Worm (Caenorhabditis elegans) whole organism, late embryonic: ENCODE measurements around the gene C53B7.2.
A peak's percentile ranks its signal among the peaks of the same experiment; 100 is the strongest.

Experiments
- K02D7.2 ChIP-seq: sonication (generic microtip); optimal IDR thresholded peaks from 2 replicates; lab custom pipeline; 2017; ENCODE audit warnings: mild to moderate bottlenecking, missing genetic modification characterization, missing compliant biosample characterization
- T23F11.4 ChIP-seq: fragments of 200-800 bp; sonication (Bioruptor generic); optimal IDR thresholded peaks from 2 replicates; lab custom pipeline; 2018; ENCODE audit warnings: mild to moderate bottlenecking, missing genetic modification characterization, missing compliant biosample characterization
- Y22D7AL.16 ChIP-seq: sonication (generic microtip); optimal IDR thresholded peaks from 2 replicates; lab custom pipeline; 2016; ENCODE audit warnings: missing genetic modification characterization, missing compliant biosample characterization
- ahr-1 ChIP-seq: sonication (generic microtip); optimal IDR thresholded peaks from 2 replicates; lab custom pipeline; 2016; ENCODE audit warnings: missing genetic modification characterization, missing compliant biosample characterization
- ceh-18 ChIP-seq: sonication (generic microtip); optimal IDR thresholded peaks from 2 replicates; lab custom pipeline; 2016; ENCODE audit warnings: missing genetic modification characterization, missing compliant biosample characterization
- ceh-19 ChIP-seq: fragments of 200-800 bp; sonication (Bioruptor generic); optimal IDR thresholded peaks from 2 replicates; lab custom pipeline; 2018; ENCODE audit warnings: mild to moderate bottlenecking, missing genetic modification characterization, missing compliant biosample characterization
- ceh-2 ChIP-seq: sonication (generic microtip); optimal IDR thresholded peaks from 2 replicates; lab custom pipeline; 2016; ENCODE audit warnings: missing genotype, missing genetic modification characterization, missing compliant biosample characterization
- ceh-22 ChIP-seq: sonication (generic microtip); optimal IDR thresholded peaks from 2 replicates; lab custom pipeline; 2017; ENCODE audit warnings: missing biosample characterization, missing genetic modification characterization
- ceh-24 ChIP-seq: sonication (generic microtip); optimal IDR thresholded peaks from 2 replicates; lab custom pipeline; 2016; ENCODE audit warnings: mild to moderate bottlenecking, missing genetic modification characterization, missing compliant biosample characterization
- ceh-30 ChIP-seq: fragments of 150-350 bp; optimal IDR thresholded peaks from 2 replicates; lab custom pipeline; 2014; ENCODE audit warnings: missing biosample characterization, missing genetic modification characterization
- ceh-31 ChIP-seq: sonication (generic microtip); optimal IDR thresholded peaks from 2 replicates; lab custom pipeline; 2016; ENCODE audit warnings: missing genetic modification characterization, missing compliant biosample characterization
- ceh-6 ChIP-seq: fragments of 200-800 bp; sonication (Bioruptor generic); optimal IDR thresholded peaks from 2 replicates; lab custom pipeline; 2018; ENCODE audit warnings: mild to moderate bottlenecking, missing genetic modification characterization, missing compliant biosample characterization
- ceh-9 ChIP-seq: sonication (generic microtip); optimal IDR thresholded peaks from 2 replicates; lab custom pipeline; 2016; ENCODE audit warnings: mild to moderate bottlenecking, missing genetic modification characterization, inconsistent platforms, missing compliant biosample characterization
- che-1 ChIP-seq: sonication (generic microtip); optimal IDR thresholded peaks from 2 replicates; lab custom pipeline; 2016; ENCODE audit warnings: mild to moderate bottlenecking, missing genetic modification characterization, missing compliant biosample characterization
- dmd-4 ChIP-seq: sonication (generic microtip); optimal IDR thresholded peaks from 2 replicates; lab custom pipeline; 2016; ENCODE audit warnings: borderline replicate concordance, missing genetic modification characterization, missing compliant biosample characterization
- dve-1 ChIP-seq: sonication (generic microtip); optimal IDR thresholded peaks from 2 replicates; lab custom pipeline; 2017; ENCODE audit warnings: antibody characterized with exemption, mild to moderate bottlenecking, missing genetic modification characterization, missing compliant biosample characterization
- ets-4 ChIP-seq: sonication (generic microtip); optimal IDR thresholded peaks from 2 replicates; lab custom pipeline; 2016; ENCODE audit warnings: missing genetic modification characterization, missing compliant biosample characterization
- fkh-6 ChIP-seq: sonication (generic microtip); optimal IDR thresholded peaks from 2 replicates; lab custom pipeline; 2016; ENCODE audit warnings: missing genetic modification characterization, missing compliant biosample characterization
- gmeb-2 ChIP-seq: sonication (generic microtip); optimal IDR thresholded peaks from 2 replicates; lab custom pipeline; 2016; ENCODE audit warnings: missing genetic modification characterization, inconsistent platforms, missing compliant biosample characterization
- hlh-13 ChIP-seq: fragments of 200-800 bp; sonication (Bioruptor generic); optimal IDR thresholded peaks from 2 replicates; lab custom pipeline; 2018; ENCODE audit warnings: mild to moderate bottlenecking, missing genetic modification characterization, missing compliant biosample characterization
- hlh-15 ChIP-seq: sonication (generic microtip); optimal IDR thresholded peaks from 2 replicates; lab custom pipeline; 2016; ENCODE audit warnings: missing genetic modification characterization, missing compliant biosample characterization
- hlh-6 ChIP-seq: sonication (generic microtip); optimal IDR thresholded peaks from 2 replicates; lab custom pipeline; 2016; ENCODE audit warnings: missing genotype, missing genetic modification characterization, missing compliant biosample characterization
- hlh-8 ChIP-seq: sonication (generic microtip); optimal IDR thresholded peaks from 2 replicates; lab custom pipeline; 2016; ENCODE audit warnings: missing genotype, missing genetic modification characterization, missing compliant biosample characterization
- lim-6 ChIP-seq: sonication (generic microtip); optimal IDR thresholded peaks from 2 replicates; lab custom pipeline; 2016; ENCODE audit warnings: missing genetic modification characterization, missing compliant biosample characterization
- mec-3 ChIP-seq: sonication (generic microtip); optimal IDR thresholded peaks from 2 replicates; lab custom pipeline; 2016; ENCODE audit warnings: borderline replicate concordance, missing genetic modification characterization, missing compliant biosample characterization
- nhr-232 ChIP-seq: sonication (generic microtip); optimal IDR thresholded peaks from 2 replicates; lab custom pipeline; 2016; ENCODE audit warnings: missing genetic modification characterization, missing compliant biosample characterization
- pat-9 ChIP-seq: fragments of 200-800 bp; sonication (Bioruptor generic); optimal IDR thresholded peaks from 2 replicates; lab custom pipeline; 2018; ENCODE audit warnings: mild to moderate bottlenecking, missing genetic modification characterization, moderate library complexity, missing compliant biosample characterization
- pax-1 ChIP-seq: fragments of 150-350 bp; optimal IDR thresholded peaks from 2 replicates; lab custom pipeline; 2014; ENCODE audit warnings: missing biosample characterization, missing genetic modification characterization
- pha-2 ChIP-seq: sonication (generic microtip); optimal IDR thresholded peaks from 2 replicates; lab custom pipeline; 2017; ENCODE audit warnings: mild to moderate bottlenecking, missing genetic modification characterization, missing compliant biosample characterization
- pha-4 ChIP-seq: fragments of 150-350 bp; optimal IDR thresholded peaks from 2 replicates; lab custom pipeline; 2018; ENCODE audit warnings: missing biosample characterization, missing genetic modification reagents, missing genetic modification characterization
- pros-1 ChIP-seq: fragments of 150-350 bp; optimal IDR thresholded peaks from 2 replicates; lab custom pipeline; 2014; ENCODE audit warnings: missing biosample characterization, missing genetic modification reagents, missing genetic modification characterization
- ref-2 ChIP-seq: sonication (generic microtip); optimal IDR thresholded peaks from 2 replicates; lab custom pipeline; 2016; ENCODE audit warnings: missing genetic modification characterization, missing compliant biosample characterization
- rnt-1 ChIP-seq: sonication (generic microtip); optimal IDR thresholded peaks from 2 replicates; lab custom pipeline; 2016; ENCODE audit warnings: missing genetic modification characterization, missing compliant biosample characterization
- sdc-2 ChIP-seq: sonication (generic microtip); optimal IDR thresholded peaks from 2 replicates; lab custom pipeline; 2016; ENCODE audit warnings: missing genotype, missing genetic modification characterization, missing compliant biosample characterization
- sox-2 ChIP-seq: fragments of 200-800 bp; sonication (Bioruptor generic); IDR thresholded peaks from 2 replicates; pipeline ENCODE4 v1.3.6; 2022; ENCODE audit warnings: missing genetic modification reagents, missing genetic modification characterization, missing compliant biosample characterization
- sox-4 ChIP-seq: sonication (generic microtip); optimal IDR thresholded peaks from 2 replicates; lab custom pipeline; 2017; ENCODE audit warnings: mild to moderate bottlenecking, missing genetic modification characterization, inconsistent platforms, missing compliant biosample characterization
- tbx-2 ChIP-seq: sonication (generic microtip); optimal IDR thresholded peaks from 2 replicates; lab custom pipeline; 2016; ENCODE audit warnings: missing genetic modification characterization, missing compliant biosample characterization
- tbx-7 ChIP-seq: sonication (generic microtip); optimal IDR thresholded peaks from 2 replicates; lab custom pipeline; 2016; ENCODE audit warnings: missing genotype, missing genetic modification characterization, missing compliant biosample characterization
- unc-3 ChIP-seq, 2 experiments: fragments of 200-800 bp in 1 of 2; sonication (Bioruptor generic) in 1 of 2; sonication (generic microtip) in 1 of 2; conservative IDR thresholded peaks in 1 of 2; optimal IDR thresholded peaks in 1 of 2; 2 replicates each; pipeline versions ENCODE4 v1.3.6 to Lab custom; 2016 to 2022; ENCODE audit warnings: missing compliant biosample characterization in 2 of 2, missing genetic modification characterization in 2 of 2, missing genetic modification reagents in 1 of 2
- unc-42 ChIP-seq: sonication (generic microtip); optimal IDR thresholded peaks from 2 replicates; lab custom pipeline; 2016; ENCODE audit warnings: missing genotype, missing genetic modification characterization, missing compliant biosample characterization
- unc-55 ChIP-seq: sonication (generic microtip); optimal IDR thresholded peaks from 2 replicates; lab custom pipeline; 2017; ENCODE audit warnings: missing biosample characterization, missing genetic modification reagents, missing genetic modification characterization
- unc-86 ChIP-seq: sonication (generic microtip); optimal IDR thresholded peaks from 2 replicates; lab custom pipeline; 2016; ENCODE audit warnings: missing genetic modification characterization, missing compliant biosample characterization
- zip-5 ChIP-seq: sonication (generic microtip); optimal IDR thresholded peaks from 2 replicates; lab custom pipeline; 2016; ENCODE audit warnings: missing genetic modification characterization, missing compliant biosample characterization

Gene C53B7.2

ce11 chrX:6853318-6853717 is 7.3 kb downstream of the C53B7.2 start, which contains the start of gene rig-3:
Gene rig-3 (plus strand): TSS chrX:6853618.
- no peak for TF ChIP-seq pha-2 (tag; lab: Kevin White, UChicago)
- TF ChIP-seq ceh-18: no peak
- no peak for TF ChIP-seq ceh-24 (tag; lab: Kevin White, UChicago)
- no peak for TF ChIP-seq K02D7.2
- TF ChIP-seq ets-4: no peak
- no peak for TF ChIP-seq sox-2 (GFP tag; lab: Robert Waterston, UW)
- TF ChIP-seq zip-5 (tag; lab: Kevin White, UChicago): no peak
- TF ChIP-seq hlh-13 (GFP tag; lab: Kevin White, UChicago): no peak
- TF ChIP-seq pat-9 (tag; lab: Kevin White, UChicago): no peak
- no peak for TF ChIP-seq hlh-15 (tag; lab: Kevin White, UChicago)
- TF ChIP-seq pros-1 (tag; lab: Kevin White, UChicago): no peak
- TF ChIP-seq tbx-2: no peak
- no peak for TF ChIP-seq nhr-232
- no peak for TF ChIP-seq ahr-1 (tag; lab: Kevin White, UChicago)
- no peak for TF ChIP-seq lim-6
- TF ChIP-seq sdc-2 (tag; lab: Kevin White, UChicago): no peak
- TF ChIP-seq gmeb-2 (tag; lab: Kevin White, UChicago): no peak
- no peak for TF ChIP-seq ceh-2 (tag; lab: Kevin White, UChicago)

ce11 chrX:6856793-6857192 is 10.8 kb downstream of the C53B7.2 start:
- TF ChIP-seq unc-55 (GFP tag; lab: Kevin White, UChicago) (no peak), unc-42 (tag; lab: Kevin White, UChicago) (peak; percentile 80)

- TF ChIP-seq fkh-6 (no peak), zip-5 (tag; lab: Kevin White, UChicago) (no peak), ets-4 (no peak), tbx-7 (tag; lab: Kevin White, UChicago) (no peak), ref-2 (tag; lab: Kevin White, UChicago) (no peak), ceh-6 (no peak), sox-4 (tag; lab: Kevin White, UChicago) (no peak), mec-3 (tag; lab: Kevin White, UChicago) (no peak), K02D7.2 (no peak), ceh-30 (tag; lab: Kevin White, UChicago) (no peak), hlh-8 (tag; lab: Kevin White, UChicago) (no peak), rnt-1 (no peak), dmd-4 (tag; lab: Kevin White, UChicago) (no peak), Y22D7AL.16 (tag; lab: Kevin White, UChicago) (no peak), ceh-24 (tag; lab: Kevin White, UChicago) (no peak), unc-86 (tag; lab: Kevin White, UChicago) (no peak), ceh-31 (tag; lab: Kevin White, UChicago) (no peak)
These were observed 15.5 kb downstream of the C53B7.2 start for ce11 chrX:6861564-6861963.

- TF ChIP-seq ceh-6 (no peak), ceh-9 (tag; lab: Kevin White, UChicago) (no peak)
These were observed 17.0 kb downstream of the C53B7.2 start, which contains the start of gene nep-4 for ce11 chrX:6863032-6863431. Gene nep-4 (minus strand): TSS chrX:6863424.

ce11 chrX:6865839-6866238 is 19.8 kb downstream of the C53B7.2 start, which contains the start of gene odr-10:
Gene odr-10 (minus strand): TSS chrX:6865939.
- no peak for TF ChIP-seq T23F11.4 (GFP tag; lab: Kevin White, UChicago)
- TF ChIP-seq pax-1: no peak
- no peak for TF ChIP-seq tbx-7 (tag; lab: Kevin White, UChicago)
- TF ChIP-seq ceh-22 (tag; lab: Kevin White, UChicago): no peak
- no peak for TF ChIP-seq gmeb-2 (tag; lab: Kevin White, UChicago)
- no peak for TF ChIP-seq fkh-6
- TF ChIP-seq ceh-19 (GFP tag; lab: Kevin White, UChicago): no peak
- TF ChIP-seq ceh-2 (tag; lab: Kevin White, UChicago): no peak
- no peak for TF ChIP-seq unc-42 (tag; lab: Kevin White, UChicago)
- no peak for TF ChIP-seq dve-1 (tag; lab: Kevin White, UChicago)
- no peak for TF ChIP-seq che-1 (tag; lab: Kevin White, UChicago)
- no peak for TF ChIP-seq nhr-232
- TF ChIP-seq unc-3 (GFP tag; conservative IDR thresholded peaks at IDR 0.05; lab: Robert Waterston, UW): no peak
- TF ChIP-seq unc-3 (tag; optimal IDR thresholded peaks at IDR 0.05; lab: Kevin White, UChicago): no peak
- TF ChIP-seq ahr-1 (tag; lab: Kevin White, UChicago): no peak
- TF ChIP-seq hlh-6 (tag; lab: Kevin White, UChicago): no peak
- no peak for TF ChIP-seq pha-4 (tag; lab: Kevin White, UChicago)
- TF ChIP-seq mec-3 (tag; lab: Kevin White, UChicago): no peak
